Fruit fly (Drosophila melanogaster): ENCODE data around the gene Sos.
A peak's percentile ranks its signal among the peaks of the same experiment; 100 is the strongest.

Gene Sos

DNA sequence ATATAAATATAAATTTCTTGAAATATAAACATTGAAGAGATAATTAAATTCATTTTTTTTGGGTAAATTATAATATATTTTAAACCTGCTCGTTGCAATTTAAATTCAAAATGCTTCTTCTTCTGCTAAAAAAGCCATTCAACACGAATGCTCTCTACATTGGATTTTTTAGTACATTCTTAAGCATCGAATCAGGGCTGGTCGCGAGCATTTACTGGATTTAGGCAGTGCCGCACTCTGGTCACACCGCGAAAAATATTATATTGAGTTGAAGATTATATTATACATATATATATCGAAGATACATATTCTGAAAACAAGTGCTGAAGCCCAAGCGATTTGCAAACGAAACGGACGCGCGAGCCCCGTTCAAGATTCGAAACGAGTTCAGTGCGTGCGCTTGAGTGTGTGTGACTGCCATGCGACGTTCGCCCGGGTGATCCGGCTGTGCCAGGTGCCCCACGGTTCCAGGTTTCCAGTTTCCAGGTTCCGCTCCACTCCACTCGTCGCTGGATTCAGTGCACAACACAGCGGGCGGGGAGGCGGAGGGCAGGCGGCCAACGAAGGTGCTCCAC, at the start of gene Sos (continued):
- no peak for TF ChIP-seq CG1603 (tag; optimal IDR thresholded peaks at IDR 0.05)
- no peak for TF ChIP-seq CG1832 (GFP tag; optimal IDR thresholded peaks at IDR 0.05)
- no peak for TF ChIP-seq zen2 (GFP tag; IDR thresholded peaks at IDR 0.05; ENCODE audit: partially characterized antibody)
- TF ChIP-seq CG7928 (GFP tag; optimal IDR thresholded peaks at IDR 0.05): peak; percentile 89
- no peak for TF ChIP-seq NC2β (GFP tag; optimal IDR thresholded peaks at IDR 0.05)
- TF ChIP-seq Abd-B (GFP tag; optimal IDR thresholded peaks at IDR 0.05): peak; percentile 10
- peak; percentile 96 for TF ChIP-seq pzg (GFP tag; optimal IDR thresholded peaks at IDR 0.05)
- peak; percentile 76; the same call in 2 of the 3 replicates for TF ChIP-seq CG11560 (tag; IDR thresholded peaks at IDR 0.05)
- TF ChIP-seq Eip74EF (GFP tag; optimal IDR thresholded peaks at IDR 0.05): no peak
- TF ChIP-seq CG10147 (GFP tag; optimal IDR thresholded peaks at IDR 0.05): no peak
- TF ChIP-seq onecut (GFP tag; IDR thresholded peaks at IDR 0.05): no peak
- TF ChIP-seq CG3847 (GFP tag; IDR thresholded peaks at IDR 0.05): peak; percentile 45; the same call in 1 of the 2 replicates
- TF ChIP-seq CG6272 (GFP tag; IDR thresholded peaks at IDR 0.05): no peak
- TF ChIP-seq Elba2 (GFP tag; optimal IDR thresholded peaks at IDR 0.05): peak; percentile 33
- peak; percentile 22; the same call in 1 of the 3 replicates for TF ChIP-seq knrl (GFP tag; IDR thresholded peaks at IDR 0.05; ENCODE audit: partially characterized antibody)
- TF ChIP-seq CG9797 (GFP tag; optimal IDR thresholded peaks at IDR 0.05): peak; percentile 95
- peak; percentile 57 for TF ChIP-seq HmgZ (tag; optimal IDR thresholded peaks at IDR 0.05)
- peak; percentile 92 for TF ChIP-seq E2f2 (GFP tag; IDR thresholded peaks at IDR 0.05)
- no peak for TF ChIP-seq CG4404 (GFP tag; IDR thresholded peaks at IDR 0.05)
- no peak for TF ChIP-seq ATbp (GFP tag; optimal IDR thresholded peaks at IDR 0.05)
- peak; percentile 32 for TF ChIP-seq Sry-δ (GFP tag; optimal IDR thresholded peaks at IDR 0.05)
- peak; percentile 60 for TF ChIP-seq CG14710 (tag; optimal IDR thresholded peaks at IDR 0.05)
- TF ChIP-seq CG10959 (GFP tag; IDR thresholded peaks at IDR 0.05): no peak
- peak; percentile 86 for TF ChIP-seq Lhr (GFP tag; optimal IDR thresholded peaks at IDR 0.05)
- no peak for TF ChIP-seq jigr1 (GFP tag; IDR thresholded peaks at IDR 0.05)
- peak; percentile 73 for TF ChIP-seq trem (tag; optimal IDR thresholded peaks at IDR 0.05)
- no peak for TF ChIP-seq CG9215 (GFP tag; IDR thresholded peaks at IDR 0.05)
- no peak for TF ChIP-seq slou (GFP tag; optimal IDR thresholded peaks at IDR 0.05)
- no peak for TF ChIP-seq HLH54F (GFP tag; optimal IDR thresholded peaks at IDR 0.05)
- TF ChIP-seq HLH4C (GFP tag; IDR thresholded peaks at IDR 0.05; ENCODE audit: partially characterized antibody): no peak
- TF ChIP-seq CG4730 (GFP tag; IDR thresholded peaks at IDR 0.05): no peak
- no peak for TF ChIP-seq usp (GFP tag; optimal IDR thresholded peaks at IDR 0.05)
- TF ChIP-seq MBD-R2 (GFP tag; IDR thresholded peaks at IDR 0.05): peak; percentile 87
- no peak for TF ChIP-seq gt (GFP tag; IDR thresholded peaks at IDR 0.05)
- no peak for TF ChIP-seq dimm (GFP tag; IDR thresholded peaks at IDR 0.05)
- no peak for TF ChIP-seq Tbp (GFP tag; optimal IDR thresholded peaks at IDR 0.05)
- no peak for TF ChIP-seq CG15011 (GFP tag; optimal IDR thresholded peaks at IDR 0.05)
- TF ChIP-seq nmo (GFP tag; optimal IDR thresholded peaks at IDR 0.05): peak; percentile 55
- TF ChIP-seq hkb (optimal IDR thresholded peaks at IDR 0.05): no peak
- TF ChIP-seq hkb (GFP tag; IDR thresholded peaks at IDR 0.05): no peak
- peak; percentile 54 for TF ChIP-seq Dref (GFP tag; IDR thresholded peaks at IDR 0.05)
- no peak for TF ChIP-seq ind (GFP tag; optimal IDR thresholded peaks at IDR 0.05)
- no peak for TF ChIP-seq CG6654 (GFP tag; optimal IDR thresholded peaks at IDR 0.05)
- no peak for TF ChIP-seq Deaf1 (tag; optimal IDR thresholded peaks at IDR 0.05)
- peak; percentile 56 for TF ChIP-seq BEAF-32 (GFP tag; optimal IDR thresholded peaks at IDR 0.05)
- TF ChIP-seq CG15696 (tag; optimal IDR thresholded peaks at IDR 0.05): no peak
- TF ChIP-seq Dp (GFP tag; optimal IDR thresholded peaks at IDR 0.05): peak; percentile 94
- no peak for TF ChIP-seq CG14860 (GFP tag; IDR thresholded peaks at IDR 0.05; ENCODE audit: partially characterized antibody)
- no peak for TF ChIP-seq tna (GFP tag; IDR thresholded peaks at IDR 0.05; ENCODE audit: partially characterized antibody)
- no peak for TF ChIP-seq CG4424 (GFP tag; optimal IDR thresholded peaks at IDR 0.05)
